Worm (Caenorhabditis elegans) whole organism, L2 larva: ENCODE data around the gene ZK863.8.

Experiments used
- unc-62 ChIP-seq: fragments of 150-350 bp; optimal IDR thresholded peaks from 2 replicates; lab custom pipeline; 2014; ENCODE audit warnings: missing biosample characterization, missing genetic modification reagents, missing genetic modification characterization
- ztf-11 ChIP-seq: sonication (generic microtip); optimal IDR thresholded peaks from 2 replicates; lab custom pipeline; 2017; ENCODE audit warnings: missing biosample characterization, missing genetic modification characterization

DNA sequence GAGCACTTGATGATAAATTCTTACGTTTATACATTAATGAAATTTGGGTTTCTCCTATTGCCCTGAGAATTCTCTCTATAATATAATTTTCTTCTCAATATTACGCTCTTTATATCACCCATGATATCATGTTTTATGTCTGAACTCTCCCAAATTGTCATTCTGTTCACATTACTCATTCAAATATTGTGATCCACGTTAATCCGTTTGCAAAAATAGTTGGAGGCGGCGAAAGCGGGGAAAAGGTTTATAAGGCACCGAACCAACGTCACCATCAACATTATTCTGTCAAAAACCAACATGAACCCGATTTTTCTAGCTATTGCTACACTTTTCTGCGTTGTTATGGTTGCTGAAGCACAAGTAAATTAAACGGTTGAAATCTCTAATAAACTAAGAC lies 34.5 kb downstream of the ZK863.8 start, which contains the start of gene C27A7.8:
- no peak for TF ChIP-seq ztf-11 (tag; lab: Kevin White, UChicago)
- no peak for TF ChIP-seq unc-62 (GFP tag; lab: Kevin White, UChicago)
